Fruit fly (Drosophila melanogaster): Measurements from ENCODE around the gene CG43367.

CG43367 gene

DNA sequence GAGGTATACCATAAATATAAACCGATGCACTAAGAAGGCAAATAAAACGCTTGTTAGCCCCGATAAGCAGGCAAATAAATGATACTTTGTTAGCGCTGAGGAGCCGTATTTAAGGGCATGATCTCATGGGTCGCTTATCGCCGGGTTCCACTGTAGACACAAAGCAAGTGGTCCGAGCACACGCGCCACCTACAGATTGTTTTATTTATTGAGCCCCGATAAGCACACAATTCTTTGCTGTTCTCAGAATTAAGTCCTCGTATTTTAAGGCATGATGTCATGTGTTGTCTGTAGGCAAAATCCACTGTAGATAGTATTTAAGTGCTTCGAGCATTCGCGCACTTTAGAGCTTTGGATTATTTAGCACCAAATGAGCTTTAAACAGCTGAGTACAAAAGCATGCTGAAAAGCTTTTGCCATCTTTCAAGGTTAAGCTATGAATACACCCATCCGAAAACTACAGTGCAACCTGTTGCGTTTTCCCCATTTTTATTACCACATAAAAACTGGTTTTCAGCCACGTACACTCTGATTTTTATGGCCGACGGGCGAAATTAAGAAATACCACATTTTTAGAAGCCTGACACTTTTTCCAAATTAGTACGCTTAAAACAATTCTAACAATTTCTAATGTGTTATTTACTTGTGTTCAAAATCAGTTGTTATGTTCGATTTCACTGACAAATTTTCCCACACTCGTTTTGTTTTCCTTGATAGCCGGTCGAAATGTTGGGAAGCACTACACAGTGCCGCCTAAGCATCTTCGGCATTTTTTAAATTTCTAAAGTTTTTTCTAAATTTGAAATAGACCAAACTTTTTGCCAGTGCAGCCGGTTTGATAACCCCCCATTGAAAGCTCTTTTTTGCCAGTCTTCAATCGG is 45.9 kb downstream of the CG43367 start, which contains the start of gene Sqor (continued):
- TF ChIP-seq CG7368 (GFP tag; optimal IDR thresholded peaks at IDR 0.05) (peak; percentile 91), dac (GFP tag; optimal IDR thresholded peaks at IDR 0.05) (peak; percentile 95), CG15336 (GFP tag; IDR thresholded peaks at IDR 0.05) (peak; percentile 97), Hr39 (GFP tag; optimal IDR thresholded peaks at IDR 0.05) (peak; percentile 95), Sox15 (GFP tag; optimal IDR thresholded peaks at IDR 0.05) (peak; percentile 92), dsx (GFP tag; optimal IDR thresholded peaks at IDR 0.05; ENCODE audit: poor library complexity, severe bottlenecking) (peak; percentile 86), CG6276 (GFP tag; optimal IDR thresholded peaks at IDR 0.05) (peak; percentile 97), CG6163 (GFP tag; IDR thresholded peaks at IDR 0.05) (peak; percentile 95), fd85E (GFP tag; optimal IDR thresholded peaks at IDR 0.05) (peak; percentile 78), Blimp-1 (GFP tag; optimal IDR thresholded peaks at IDR 0.05) (peak; percentile 85), OdsH (GFP tag; optimal IDR thresholded peaks at IDR 0.05) (peak; percentile 95), CG4318 (GFP tag; optimal IDR thresholded peaks at IDR 0.05) (peak; percentile 97), CG3919 (GFP tag; optimal IDR thresholded peaks at IDR 0.05) (peak; percentile 95), lz (GFP tag; optimal IDR thresholded peaks at IDR 0.05) (peak; percentile 94), vri (GFP tag; optimal IDR thresholded peaks at IDR 0.05) (peak; percentile 95), CG6854 (GFP tag; optimal IDR thresholded peaks at IDR 0.05) (peak; percentile 91), CG8119 (GFP tag; IDR thresholded peaks at IDR 0.05) (peak; percentile 96), salr (GFP tag; optimal IDR thresholded peaks at IDR 0.05) (peak; percentile 89 to 97), CG8632 (GFP tag; optimal IDR thresholded peaks at IDR 0.05) (peak; percentile 92), cyc (GFP tag; optimal IDR thresholded peaks at IDR 0.05) (peak; percentile 91), CG31627 (GFP tag; optimal IDR thresholded peaks at IDR 0.05) (peak; percentile 94), achi (GFP tag; optimal IDR thresholded peaks at IDR 0.05) (peak; percentile 93), Met (GFP tag; optimal IDR thresholded peaks at IDR 0.05) (no peak), CG6792 (GFP tag; optimal IDR thresholded peaks at IDR 0.05) (peak; percentile 89), spab (GFP tag; optimal IDR thresholded peaks at IDR 0.05) (peak; percentile 88), Smox (GFP tag; optimal IDR thresholded peaks at IDR 0.05) (peak; percentile 89), Eip93F (GFP tag; optimal IDR thresholded peaks at IDR 0.05) (peak; percentile 82), CG3032 (tag; optimal IDR thresholded peaks at IDR 0.05) (peak; percentile 98)

DNA sequence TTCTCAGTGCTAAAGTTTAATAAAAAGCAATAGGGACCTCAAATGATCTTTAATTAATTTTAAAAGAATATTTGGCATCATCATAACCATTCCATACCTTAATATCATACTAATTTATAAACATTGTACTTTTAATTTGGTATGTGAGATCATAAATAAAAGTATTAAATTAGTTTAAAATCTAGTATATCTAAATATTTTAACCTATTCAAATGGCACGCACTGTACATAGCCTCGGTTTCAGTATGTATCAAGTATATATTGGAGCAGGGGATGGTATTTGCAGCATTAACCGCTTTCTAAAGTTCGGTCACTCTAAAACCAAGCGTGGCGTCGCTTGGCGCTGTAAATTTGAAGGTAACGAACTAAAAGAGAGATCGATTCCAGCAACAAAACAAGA is 48.6 kb downstream of the CG43367 start, which contains the start of gene pav:
pav (plus strand) TSS at position 307 of the 400 bp plus-strand sequence.
- TF ChIP-seq CG8319 (GFP tag; optimal IDR thresholded peaks at IDR 0.05) (no peak), CG8119 (GFP tag; IDR thresholded peaks at IDR 0.05) (peak; percentile 35; the same call in 2 of the 3 replicates), fd59A (GFP tag; optimal IDR thresholded peaks at IDR 0.05) (no peak), OdsH (GFP tag; optimal IDR thresholded peaks at IDR 0.05) (no peak), CG3032 (tag; optimal IDR thresholded peaks at IDR 0.05) (peak; percentile 48), CG6163 (GFP tag; IDR thresholded peaks at IDR 0.05) (0 out of 3 replicates have a peak, but pooled peaks have one; percentile 48), spab (GFP tag; optimal IDR thresholded peaks at IDR 0.05) (no peak), CG34406 (GFP tag; optimal IDR thresholded peaks at IDR 0.05) (no peak), Sox15 (GFP tag; optimal IDR thresholded peaks at IDR 0.05) (no peak), eg (GFP tag; IDR thresholded peaks at IDR 0.05) (peak; percentile 74), esn (GFP tag; optimal IDR thresholded peaks at IDR 0.05) (peak; percentile 54), CG15336 (GFP tag; IDR thresholded peaks at IDR 0.05) (peak; percentile 63), lz (GFP tag; optimal IDR thresholded peaks at IDR 0.05) (peak; percentile 13), Sox14 (GFP tag; optimal IDR thresholded peaks at IDR 0.05) (no peak)

DNA sequence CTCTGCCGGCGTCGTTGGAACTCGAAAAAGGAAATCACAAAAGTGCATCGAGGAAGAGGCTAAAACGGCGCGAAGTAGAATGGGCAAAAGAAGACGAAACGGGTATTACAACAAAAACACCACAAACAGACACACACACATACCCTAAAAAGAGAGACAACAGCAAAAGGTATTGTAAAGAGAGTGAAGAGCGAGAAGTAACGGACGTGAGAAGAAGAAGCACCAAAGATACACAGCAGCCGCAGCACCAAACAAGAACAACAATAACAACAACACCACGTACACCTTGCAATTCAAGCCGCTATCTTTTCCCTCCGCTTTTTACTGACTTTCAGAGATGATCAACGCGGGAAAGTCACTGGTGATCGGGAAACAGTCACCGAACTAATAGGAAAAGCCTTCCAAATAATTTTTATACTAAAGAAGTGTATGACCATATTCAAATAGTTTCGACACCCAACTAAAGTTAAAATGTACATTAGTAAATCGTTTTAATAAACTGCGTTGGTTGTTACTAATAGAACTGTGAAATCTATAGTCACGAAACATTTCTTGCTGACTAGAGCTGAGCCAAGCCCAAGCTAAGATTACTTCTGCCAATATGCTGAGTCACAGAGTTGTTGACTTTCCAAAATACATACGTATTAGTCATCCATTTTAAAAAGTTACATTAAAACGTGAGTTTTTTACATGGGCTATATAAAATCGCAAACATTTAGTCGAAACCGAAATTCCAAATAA is 58.5 kb downstream of the CG43367 start:
- TF ChIP-seq CG10669 (GFP tag; optimal IDR thresholded peaks at IDR 0.05) (no peak), dsx (GFP tag; optimal IDR thresholded peaks at IDR 0.05; ENCODE audit: poor library complexity, severe bottlenecking) (peak; percentile 25), CG6163 (GFP tag; IDR thresholded peaks at IDR 0.05) (peak; percentile 53), esn (GFP tag; optimal IDR thresholded peaks at IDR 0.05) (peak; percentile 33), net (GFP tag; optimal IDR thresholded peaks at IDR 0.05) (no peak), Lpt (GFP tag; optimal IDR thresholded peaks at IDR 0.05) (no peak)

Measured in whole organism, prepupa.